Worm (Caenorhabditis elegans): ENCODE measurements around the gene T02G5.15.

DNA sequence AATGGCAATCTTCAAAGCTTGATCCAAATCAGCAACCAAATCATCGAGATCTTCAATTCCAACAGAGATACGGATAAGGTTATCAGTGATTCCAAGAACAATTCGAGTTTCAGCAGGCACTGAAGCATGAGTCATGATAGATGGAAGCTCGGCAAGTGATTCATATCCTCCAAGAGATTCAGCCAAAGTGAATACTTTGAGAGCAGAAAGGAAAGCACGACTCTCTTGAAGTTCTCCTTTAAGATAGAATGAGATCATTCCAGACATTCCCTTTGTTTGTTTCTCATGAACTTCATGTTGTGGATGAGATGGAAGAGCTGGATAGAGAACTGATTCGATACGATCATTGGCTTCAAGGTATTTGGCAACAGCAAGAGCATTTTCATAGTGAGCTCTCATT is 27.8 kb upstream of the T02G5.15 start:
- TF ChIP-seq W03F9.2 (tag; optimal IDR thresholded peaks at IDR 0.05) = no peak
- TF ChIP-seq him-1 (tag; optimal IDR thresholded peaks at IDR 0.05) = no peak
- no peak for TF ChIP-seq dao-5 (tag; optimal IDR thresholded peaks at IDR 0.05)
